Worm (Caenorhabditis elegans): Measurements from ENCODE around the gene grl-27.

DNA sequence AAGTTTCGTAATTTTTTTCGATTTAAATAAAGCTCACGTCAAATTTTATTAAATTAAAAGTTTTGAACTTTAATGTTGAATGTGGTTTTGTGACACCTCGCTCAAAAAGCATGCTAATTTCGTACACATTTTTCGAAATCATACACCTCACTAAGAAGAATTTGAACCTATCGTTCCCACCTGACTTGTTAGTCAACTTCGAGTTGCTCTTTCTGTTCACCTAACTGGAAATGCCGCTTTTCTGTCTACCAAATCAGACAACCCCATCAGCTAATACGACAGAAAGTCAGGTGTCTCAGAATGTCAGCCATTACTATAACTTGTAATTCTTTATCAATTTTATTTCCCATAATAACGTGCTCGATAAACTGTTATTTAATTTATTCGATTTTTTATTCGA lies 45.3 kb downstream of the grl-27 start, which contains the start of gene srbc-66:
- TF ChIP-seq lin-35 (GFP tag; optimal IDR thresholded peaks at IDR 0.05) (no peak), C04F5.9 (tag; optimal IDR thresholded peaks at IDR 0.05) (no peak), pqm-1 (tag; optimal IDR thresholded peaks at IDR 0.05) (no peak), ces-1 (GFP tag; optimal IDR thresholded peaks at IDR 0.05) (no peak), unc-130 (tag; optimal IDR thresholded peaks at IDR 0.05) (no peak), ceh-82 (tag; optimal IDR thresholded peaks at IDR 0.05) (no peak), aly-2 (tag; optimal IDR thresholded peaks at IDR 0.05) (no peak), elt-3 (tag; optimal IDR thresholded peaks at IDR 0.05) (no peak), snpc-4 (tag; optimal IDR thresholded peaks at IDR 0.05) (no peak)
